Fruit fly (Drosophila melanogaster) whole organism, embryonic: ENCODE results near the gene Hip14.

Source experiments
- Antp ChIP-seq: fragments of 200-800 bp; sonication (Bioruptor generic); optimal IDR thresholded peaks from 3 replicates; lab custom pipeline; 2016; ENCODE audit warnings: missing biosample characterization, missing genetic modification characterization
- B-H2 ChIP-seq: fragments of 200-800 bp; sonication (Bioruptor generic); optimal IDR thresholded peaks from 2 replicates; lab custom pipeline; 2018; ENCODE audit warnings: missing biosample characterization, mild to moderate bottlenecking, missing genetic modification characterization
- Bgb ChIP-seq: fragments of 200-800 bp; sonication (Bioruptor generic); IDR thresholded peaks from 2 replicates; pipeline ENCODE4 v1.3.6; 2022; ENCODE audit warnings: missing biosample characterization, missing genetic modification characterization; ENCODE audit not compliant: partially characterized antibody
- CG12236 ChIP-seq: fragments of 200-800 bp; sonication (Bioruptor generic); optimal IDR thresholded peaks from 2 replicates; lab custom pipeline; 2016; ENCODE audit warnings: missing biosample characterization, missing genetic modification characterization
- CG12744 ChIP-seq: fragments of 200-800 bp; sonication (Bioruptor generic); optimal IDR thresholded peaks from 2 replicates; lab custom pipeline; 2016; ENCODE audit warnings: missing biosample characterization, missing genetic modification characterization
- CG12942 ChIP-seq: fragments of 200-800 bp; sonication (Bioruptor generic); optimal IDR thresholded peaks from 3 replicates; lab custom pipeline; 2016; ENCODE audit warnings: missing biosample characterization, missing genetic modification characterization
- CG13894 ChIP-seq: fragments of 200-800 bp; sonication (Bioruptor generic); optimal IDR thresholded peaks from 3 replicates; lab custom pipeline; 2018; ENCODE audit warnings: missing biosample characterization, mild to moderate bottlenecking, missing genetic modification characterization, moderate library complexity
- CG14667 ChIP-seq: fragments of 200-800 bp; sonication (Bioruptor generic); IDR thresholded peaks from 2 replicates; pipeline ENCODE4 v1.3.6; 2022; ENCODE audit warnings: missing biosample characterization, missing genetic modification characterization
- CG15011 ChIP-seq: fragments of 200-800 bp; sonication (Bioruptor generic); optimal IDR thresholded peaks from 3 replicates; lab custom pipeline; 2018; ENCODE audit warnings: missing biosample characterization, mild to moderate bottlenecking, missing genetic modification characterization
- CG1529 ChIP-seq: fragments of 200-800 bp; sonication (Bioruptor generic); optimal IDR thresholded peaks from 3 replicates; lab custom pipeline; 2018; ENCODE audit warnings: missing biosample characterization, missing genetic modification characterization
- CG17802 ChIP-seq: fragments of 200-800 bp; sonication (Bioruptor generic); optimal IDR thresholded peaks from 2 replicates; lab custom pipeline; 2018; ENCODE audit warnings: missing biosample characterization, mild to moderate bottlenecking, missing genetic modification characterization, moderate library complexity
- CG17912 ChIP-seq: fragments of 200-800 bp; sonication (Bioruptor generic); optimal IDR thresholded peaks from 2 replicates; lab custom pipeline; 2018; ENCODE audit warnings: missing biosample characterization, mild to moderate bottlenecking, missing genetic modification characterization
- CG1792 ChIP-seq: fragments of 200-800 bp; sonication (Bioruptor generic); optimal IDR thresholded peaks from 2 replicates; lab custom pipeline; 2016; ENCODE audit warnings: missing biosample characterization, missing genetic modification characterization
- CG2889 ChIP-seq: fragments of 200-800 bp; sonication (Bioruptor generic); IDR thresholded peaks from 3 replicates; pipeline ENCODE4 v1.3.6; 2022; ENCODE audit warnings: missing biosample characterization, missing genetic modification characterization
- CG3065 ChIP-seq: fragments of 200-800 bp; sonication (Bioruptor generic); optimal IDR thresholded peaks from 2 replicates; lab custom pipeline; 2016; ENCODE audit warnings: missing biosample characterization, missing genetic modification characterization
- CG33557 ChIP-seq: fragments of 200-800 bp; sonication (Bioruptor generic); optimal IDR thresholded peaks from 2 replicates; lab custom pipeline; 2019; ENCODE audit warnings: missing biosample characterization, mild to moderate bottlenecking, missing genetic modification characterization, moderate library complexity
- CG4404 ChIP-seq: fragments of 200-800 bp; sonication (Bioruptor generic); IDR thresholded peaks from 2 replicates; pipeline ENCODE4 v1.3.6; 2022; ENCODE audit warnings: missing biosample characterization, missing genetic modification characterization
- CG6813 ChIP-seq: fragments of 200-800 bp; sonication (Bioruptor generic); optimal IDR thresholded peaks from 2 replicates; lab custom pipeline; 2017; ENCODE audit warnings: missing biosample characterization, missing genetic modification characterization, mild to moderate bottlenecking, moderate library complexity, missing genetic modification reagents
- CG7786 ChIP-seq: fragments of 200-800 bp; sonication (Bioruptor generic); optimal IDR thresholded peaks from 2 replicates; lab custom pipeline; 2016; ENCODE audit warnings: missing biosample characterization, missing genetic modification characterization
- CG8290 ChIP-seq, 3 experiments: fragments of 200-800 bp; sonication (Bioruptor generic); optimal IDR thresholded peaks; 2 replicates each; lab custom pipeline; 2016 to 2019; ENCODE audit warnings: missing biosample characterization in 3 of 3, missing genetic modification characterization in 3 of 3, mild to moderate bottlenecking in 2 of 3, moderate library complexity in 1 of 3
- CG9817 ChIP-seq: fragments of 200-800 bp; sonication (Bioruptor generic); optimal IDR thresholded peaks from 2 replicates; lab custom pipeline; 2018; ENCODE audit warnings: missing biosample characterization, mild to moderate bottlenecking, missing genetic modification characterization, moderate library complexity
- CG9876 ChIP-seq: fragments of 200-800 bp; sonication (Bioruptor generic); optimal IDR thresholded peaks from 2 replicates; lab custom pipeline; 2016; ENCODE audit warnings: missing biosample characterization, missing genetic modification characterization
- HHEX ChIP-seq: fragments of 200-800 bp; sonication (Bioruptor generic); optimal IDR thresholded peaks from 3 replicates; lab custom pipeline; 2017; ENCODE audit warnings: missing biosample characterization, mild to moderate bottlenecking, missing genetic modification characterization, missing genetic modification reagents
- Hmr ChIP-seq: fragments of 200-800 bp; sonication (Bioruptor generic); optimal IDR thresholded peaks from 3 replicates; lab custom pipeline; 2017; ENCODE audit warnings: mild to moderate bottlenecking, missing biosample characterization, missing genetic modification reagents, missing genetic modification characterization
- Nf-YC ChIP-seq: fragments of 200-800 bp; optimal IDR thresholded peaks from 3 replicates; lab custom pipeline; 2019; ENCODE audit warnings: missing biosample characterization, mild to moderate bottlenecking, missing genetic modification characterization, moderate library complexity
- Rfx ChIP-seq: fragments of 200-800 bp; sonication (Bioruptor generic); IDR thresholded peaks from 2 replicates; pipeline ENCODE4 v1.3.6; 2022; ENCODE audit warnings: missing biosample characterization, missing genetic modification characterization
- Side ChIP-seq: fragments of 200-800 bp; sonication (Bioruptor generic); optimal IDR thresholded peaks from 2 replicates; lab custom pipeline; 2016; ENCODE audit warnings: missing biosample characterization, missing genetic modification characterization
- Stat92E ChIP-seq, 3 experiments: fragments of >200 bp in 2 of 3; fragments of 200-800 bp in 1 of 3; sonication (Bioruptor generic) in 1 of 3; optimal IDR thresholded peaks; 2 replicates each; lab custom pipeline; 2017 to 2019; ENCODE audit warnings: missing biosample characterization in 3 of 3, missing genetic modification characterization in 3 of 3, mild to moderate bottlenecking in 1 of 3, moderate library complexity in 1 of 3
- Xrp1 ChIP-seq: fragments of 200-800 bp; sonication (Bioruptor generic); IDR thresholded peaks from 2 replicates; pipeline ENCODE4 v1.3.6; 2022; ENCODE audit warnings: missing biosample characterization, missing genetic modification characterization
- YL-1 ChIP-seq: fragments of 200-800 bp; sonication (Bioruptor generic); optimal IDR thresholded peaks from 3 replicates; lab custom pipeline; 2017; ENCODE audit warnings: missing biosample characterization, mild to moderate bottlenecking, missing genetic modification characterization
- ara ChIP-seq: fragments of 200-800 bp; sonication (Bioruptor generic); IDR thresholded peaks from 2 replicates; pipeline ENCODE4 v1.3.6; 2022; ENCODE audit warnings: missing biosample characterization, missing genetic modification characterization
- cg ChIP-seq: fragments of 200-800 bp; sonication (Bioruptor generic); optimal IDR thresholded peaks from 3 replicates; lab custom pipeline; 2019; ENCODE audit warnings: missing biosample characterization, mild to moderate bottlenecking, missing genetic modification characterization, moderate library complexity
- da ChIP-seq: fragments of 200-800 bp; sonication (Bioruptor generic); optimal IDR thresholded peaks from 2 replicates; lab custom pipeline; 2016; ENCODE audit warnings: missing biosample characterization, missing genetic modification characterization
- fd64A ChIP-seq: fragments of 200-800 bp; sonication (Bioruptor generic); optimal IDR thresholded peaks from 3 replicates; lab custom pipeline; 2018; ENCODE audit warnings: missing biosample characterization, mild to moderate bottlenecking, missing genetic modification characterization
- ftz-f1 ChIP-seq: fragments of 200-800 bp; sonication (Bioruptor generic); optimal IDR thresholded peaks from 2 replicates; lab custom pipeline; 2016; ENCODE audit warnings: missing biosample characterization, missing genetic modification characterization
- gcm ChIP-seq: fragments of 200-800 bp; sonication (Bioruptor generic); optimal IDR thresholded peaks from 2 replicates; lab custom pipeline; 2019; ENCODE audit warnings: missing biosample characterization, mild to moderate bottlenecking, missing genetic modification characterization, moderate library complexity
- ind ChIP-seq: fragments of 200-800 bp; sonication (Bioruptor generic); optimal IDR thresholded peaks from 3 replicates; lab custom pipeline; 2016; ENCODE audit warnings: missing biosample characterization, missing genetic modification characterization
- nerfin-2 ChIP-seq: fragments of 200-800 bp; sonication (Bioruptor generic); IDR thresholded peaks from 2 replicates; pipeline ENCODE4 v1.3.6; 2022; ENCODE audit warnings: missing biosample characterization, missing genetic modification characterization; ENCODE audit not compliant: partially characterized antibody
- psq ChIP-seq: fragments of 200-800 bp; sonication (Bioruptor generic); optimal IDR thresholded peaks from 2 replicates; lab custom pipeline; 2017; ENCODE audit warnings: missing biosample characterization, missing genetic modification characterization
- salm ChIP-seq: fragments of 200-800 bp; sonication (Bioruptor generic); optimal IDR thresholded peaks from 2 replicates; lab custom pipeline; 2018; ENCODE audit warnings: missing biosample characterization, mild to moderate bottlenecking, missing genetic modification characterization
- sc ChIP-seq, 3 experiments: fragments of >200 bp in 2 of 3; fragments of 200-800 bp in 1 of 3; sonication (Bioruptor generic) in 1 of 3; optimal IDR thresholded peaks; 2 replicates in 2 of 3; 3 replicates in 1 of 3; lab custom pipeline; 2017; ENCODE audit warnings: mild to moderate bottlenecking in 1 of 3, missing biosample characterization in 1 of 3, missing genetic modification characterization in 1 of 3, missing genetic modification reagents in 1 of 3
- sens ChIP-seq: fragments of 200-800 bp; sonication (Bioruptor generic); peaks from one replicate; lab custom pipeline; 2016; ENCODE audit warnings: missing biosample characterization, missing genetic modification characterization
- tio ChIP-seq: fragments of 200-800 bp; sonication (Bioruptor generic); optimal IDR thresholded peaks from 2 replicates; lab custom pipeline; 2017; ENCODE audit warnings: missing biosample characterization, missing genetic modification characterization, inconsistent platforms
- trem ChIP-seq: fragments of 200-800 bp; optimal IDR thresholded peaks from 3 replicates; lab custom pipeline; 2019; ENCODE audit warnings: missing biosample characterization, mild to moderate bottlenecking, missing genetic modification characterization, moderate library complexity
- trh ChIP-seq: fragments of 200-800 bp; sonication (Bioruptor generic); optimal IDR thresholded peaks from 2 replicates; lab custom pipeline; 2016; ENCODE audit warnings: missing biosample characterization, missing genetic modification characterization
- usp ChIP-seq: fragments of >200 bp; optimal IDR thresholded peaks from 2 replicates; lab custom pipeline; 2017; ENCODE audit warnings: missing biosample characterization, missing genetic modification characterization
- vfl ChIP-seq: fragments of 200-800 bp; sonication (Bioruptor generic); optimal IDR thresholded peaks from 2 replicates; lab custom pipeline; 2016; ENCODE audit warnings: missing biosample characterization, missing genetic modification characterization
- z ChIP-seq: fragments of 200-800 bp; sonication (Bioruptor generic); IDR thresholded peaks from 3 replicates; pipeline ENCODE4 v1.3.6; 2022; ENCODE audit warnings: missing biosample characterization, missing genetic modification characterization
- zf30C ChIP-seq: fragments of 200-800 bp; sonication (Bioruptor generic); optimal IDR thresholded peaks from 3 replicates; lab custom pipeline; 2018; ENCODE audit warnings: missing biosample characterization, mild to moderate bottlenecking, missing genetic modification characterization

Hip14 gene

DNA sequence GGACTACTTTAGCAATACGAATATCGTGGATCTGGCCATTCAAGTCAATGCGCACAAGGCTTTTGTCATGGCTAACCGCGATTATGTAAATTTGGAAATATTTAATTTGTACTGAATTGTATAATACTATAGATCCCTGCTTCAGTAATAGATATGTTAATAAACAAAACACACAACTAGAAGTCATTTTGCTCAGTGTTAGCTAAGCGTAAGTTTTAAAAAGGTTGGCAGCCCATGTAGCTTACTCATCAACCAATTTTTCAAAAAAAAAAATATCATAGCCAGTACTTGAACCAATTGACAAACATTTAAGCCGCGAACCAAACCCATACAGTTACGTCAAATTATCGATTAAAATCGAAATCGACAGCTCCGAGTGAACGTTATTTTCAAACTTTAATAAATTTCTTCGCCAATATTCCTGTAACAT is 49.0 kb downstream of the Hip14 start (continued):
- TF ChIP-seq sc (optimal IDR thresholded peaks at IDR 0.05; lab: Kevin White, UChicago) (no peak), sc (GFP tag; optimal IDR thresholded peaks at IDR 0.05; lab: Kevin White, UChicago) (peak; percentile 13), Xrp1 (GFP tag; lab: Robert Waterston, UW) (peak; percentile 85), CG12236 (GFP tag; lab: Kevin White, UChicago) (peak; percentile 32), Nf-YC (tag; lab: Kevin White, UChicago) (peak; percentile 67), CG12744 (GFP tag; lab: Kevin White, UChicago) (peak; percentile 73), CG33557 (GFP tag; lab: Kevin White, UChicago) (peak; percentile 23), Hmr (GFP tag; lab: Kevin White, UChicago) (peak; percentile 93), CG9876 (GFP tag; lab: Kevin White, UChicago) (peak; percentile 69), ind (GFP tag; lab: Kevin White, UChicago) (peak; percentile 73), fd64A (GFP tag; lab: Kevin White, UChicago) (peak; percentile 27), Stat92E (GFP tag; optimal IDR thresholded peaks at IDR 0.05; lab: Kevin White, UChicago) (peak in 1 of 3 experiments; percentile 17), z (GFP tag; lab: Robert Waterston, UW) (no peak), trh (peak; percentile 35), CG9817 (tag; lab: Kevin White, UChicago) (peak; percentile 55), CG4404 (peak; percentile 43; the same call in 1 of the 2 replicates), CG7786 (GFP tag; lab: Kevin White, UChicago) (peak; percentile 61), sens (GFP tag; lab: Kevin White, UChicago) (peak; percentile 96), gcm (GFP tag; lab: Kevin White, UChicago) (peak; percentile 70), CG6813 (peak; percentile 70), da (GFP tag; lab: Kevin White, UChicago) (peak; percentile 59), HHEX (GFP tag; lab: Kevin White, UChicago) (peak; percentile 75), CG12942 (GFP tag; lab: Kevin White, UChicago) (peak; percentile 67), Antp (GFP tag; lab: Kevin White, UChicago) (peak; percentile 67), CG17912 (GFP tag; lab: Kevin White, UChicago) (peak; percentile 14), CG2889 (GFP tag; lab: Robert Waterston, UW) (peak; percentile 69; the same call in 2 of the 3 replicates), zf30C (GFP tag; lab: Kevin White, UChicago) (peak; percentile 99), salm (tag; lab: Kevin White, UChicago) (peak; percentile 46), usp (no peak), Bgb (peak; percentile 73), CG1792 (peak; percentile 68), CG3065 (peak; percentile 6), CG1529 (GFP tag; lab: Kevin White, UChicago) (peak; percentile 43), B-H2 (GFP tag; lab: Kevin White, UChicago) (peak; percentile 60), Rfx (GFP tag; lab: Robert Waterston, UW) (peak; percentile 91), tio (peak; percentile 30), CG13894 (tag; lab: Kevin White, UChicago) (peak; percentile 84), CG17802 (tag; lab: Kevin White, UChicago) (peak; percentile 4), CG14667 (no peak; the same call in 1 of the 2 replicates), nerfin-2 (no peak; the same call in 1 of the 2 replicates), CG8290 (GFP tag; optimal IDR thresholded peaks at IDR 0.05; lab: Kevin White, UChicago) (peak; percentile 85), CG8290 (tag; optimal IDR thresholded peaks at IDR 0.05; lab: Kevin White, UChicago) (peak; percentile 45 to 94), cg (GFP tag; lab: Kevin White, UChicago) (no peak), ara (GFP tag; lab: Robert Waterston, UW) (peak; percentile 62; the same call in 1 of the 2 replicates), trem (tag; lab: Kevin White, UChicago) (peak; percentile 100), ftz-f1 (GFP tag; lab: Kevin White, UChicago) (peak; percentile 39), psq (GFP tag; lab: Kevin White, UChicago) (peak; percentile 23), vfl (peak; percentile 58), CG15011 (GFP tag; lab: Kevin White, UChicago) (no peak), Side (GFP tag; lab: Kevin White, UChicago) (peak; percentile 71), YL-1 (no peak)
